Worm (Caenorhabditis elegans): ENCODE results near the gene F54A3.5.

ce11 chrII:2176688-2177087 lies 48.8 kb downstream of the F54A3.5 start, which contains the start of gene gba-1:
- TF ChIP-seq unc-62 (GFP tag; optimal IDR thresholded peaks at IDR 0.05) (no peak), ama-1 (optimal IDR thresholded peaks at IDR 0.05) (no peak), ama-1 (GFP tag; optimal IDR thresholded peaks at IDR 0.05) (no peak), cebp-2 (GFP tag; IDR thresholded peaks at IDR 0.05) (no peak), pha-4 (tag; optimal IDR thresholded peaks at IDR 0.05) (no peak), ceh-79 (tag; optimal IDR thresholded peaks at IDR 0.05) (no peak), madf-8 (GFP tag; conservative IDR thresholded peaks at IDR 0.05) (no peak)
